Worm (Caenorhabditis elegans) whole organism, L2 larva: ENCODE measurements around the gene R09D1.14.

Experiments
- F13H6.1 ChIP-seq: sonication (generic microtip); optimal IDR thresholded peaks from 2 replicates; lab custom pipeline; 2016; ENCODE audit warnings: missing genetic modification characterization, missing compliant biosample characterization
- R02D3.7 ChIP-seq: fragments of 150-350 bp; optimal IDR thresholded peaks from 2 replicates; lab custom pipeline; 2014; ENCODE audit warnings: missing biosample characterization, missing genetic modification characterization
- ZK546.5 ChIP-seq: sonication (generic microtip); optimal IDR thresholded peaks from 2 replicates; lab custom pipeline; 2017; ENCODE audit warnings: missing biosample characterization, missing genetic modification characterization
- ama-1 ChIP-seq: fragments of 150-350 bp; optimal IDR thresholded peaks from 2 replicates; lab custom pipeline; 2018; ENCODE audit warnings: inconsistent platforms
- ceh-16 ChIP-seq: fragments of 150-350 bp; optimal IDR thresholded peaks from 2 replicates; lab custom pipeline; 2014; ENCODE audit warnings: missing biosample characterization, missing genetic modification characterization
- dmd-4 ChIP-seq: sonication (generic microtip); optimal IDR thresholded peaks from 2 replicates; lab custom pipeline; 2017; ENCODE audit warnings: missing biosample characterization, missing genetic modification characterization
- elt-3 ChIP-seq: sonication (generic microtip); optimal IDR thresholded peaks from 2 replicates; lab custom pipeline; 2017; ENCODE audit warnings: missing biosample characterization, missing genetic modification characterization
- fos-1 ChIP-seq: fragments of 150-350 bp; optimal IDR thresholded peaks from 2 replicates; lab custom pipeline; 2014; ENCODE audit warnings: missing biosample characterization, missing genetic modification characterization
- lin-13 ChIP-seq: fragments of 150-350 bp; optimal IDR thresholded peaks from 2 replicates; lab custom pipeline; 2014; ENCODE audit warnings: missing biosample characterization, missing genetic modification reagents, missing genetic modification characterization
- lin-39 ChIP-seq: fragments of 150-350 bp; optimal IDR thresholded peaks from 2 replicates; lab custom pipeline; 2014; ENCODE audit warnings: missing biosample characterization, missing genetic modification reagents, missing genetic modification characterization
- lsy-2 ChIP-seq, 2 experiments: fragments of 150-350 bp in 1 of 2; sonication (generic microtip) in 1 of 2; optimal IDR thresholded peaks; 2 replicates each; lab custom pipeline; 2014 to 2017; ENCODE audit warnings: missing biosample characterization in 2 of 2, missing genetic modification characterization in 2 of 2
- mab-5 ChIP-seq: fragments of 150-350 bp; optimal IDR thresholded peaks from 2 replicates; lab custom pipeline; 2014; ENCODE audit warnings: missing biosample characterization, missing genetic modification characterization
- mdl-1 ChIP-seq, 2 experiments: fragments of 150-350 bp in 1 of 2; sonication (generic microtip) in 1 of 2; optimal IDR thresholded peaks; 2 replicates each; lab custom pipeline; 2017; ENCODE audit warnings: missing biosample characterization in 2 of 2, missing genetic modification characterization in 2 of 2
- nhr-11 ChIP-seq: fragments of 150-350 bp; optimal IDR thresholded peaks from 2 replicates; lab custom pipeline; 2014; ENCODE audit warnings: missing biosample characterization, missing genetic modification characterization
- nhr-12 ChIP-seq: fragments of 150-350 bp; optimal IDR thresholded peaks from 2 replicates; lab custom pipeline; 2014; ENCODE audit warnings: missing biosample characterization, missing genetic modification characterization
- nhr-129 ChIP-seq: fragments of 150-350 bp; optimal IDR thresholded peaks from 2 replicates; lab custom pipeline; 2014; ENCODE audit warnings: missing biosample characterization, missing genetic modification characterization
- nhr-21 ChIP-seq: fragments of 150-350 bp; optimal IDR thresholded peaks from 2 replicates; lab custom pipeline; 2014; ENCODE audit warnings: missing biosample characterization, missing genetic modification characterization
- nhr-23 ChIP-seq: fragments of 150-350 bp; optimal IDR thresholded peaks from 2 replicates; lab custom pipeline; 2014; ENCODE audit warnings: missing biosample characterization, missing genetic modification reagents, missing genetic modification characterization
- nhr-25 ChIP-seq: fragments of 150-350 bp; sonication (generic microtip); optimal IDR thresholded peaks from 3 replicates; lab custom pipeline; 2014; ENCODE audit warnings: missing biosample characterization, missing genetic modification characterization
- nhr-77 ChIP-seq: fragments of 150-350 bp; optimal IDR thresholded peaks from 2 replicates; lab custom pipeline; 2014; ENCODE audit warnings: missing biosample characterization, missing genetic modification characterization
- sem-4 ChIP-seq: fragments of 150-350 bp; optimal IDR thresholded peaks from 2 replicates; lab custom pipeline; 2014; ENCODE audit warnings: missing biosample characterization, missing genetic modification reagents, missing genetic modification characterization
- skn-1 ChIP-seq: sonication (generic microtip); optimal IDR thresholded peaks from 2 replicates; lab custom pipeline; 2017; ENCODE audit warnings: missing biosample characterization, missing genetic modification characterization
- sma-3 ChIP-seq: sonication (generic microtip); optimal IDR thresholded peaks from 2 replicates; lab custom pipeline; 2016; ENCODE audit warnings: missing genetic modification reagents, missing genetic modification characterization, missing compliant biosample characterization
- snpc-4 ChIP-seq: fragments of 150-350 bp; optimal IDR thresholded peaks from 2 replicates; lab custom pipeline; 2014; ENCODE audit warnings: missing biosample characterization, missing genetic modification characterization
- unc-39 ChIP-seq: fragments of 150-350 bp; optimal IDR thresholded peaks from 2 replicates; lab custom pipeline; 2014; ENCODE audit warnings: missing biosample characterization, missing genetic modification characterization
- unc-62 ChIP-seq: fragments of 150-350 bp; optimal IDR thresholded peaks from 2 replicates; lab custom pipeline; 2014; ENCODE audit warnings: missing biosample characterization, missing genetic modification reagents, missing genetic modification characterization
- zag-1 ChIP-seq: fragments of 150-350 bp; optimal IDR thresholded peaks from 2 replicates; lab custom pipeline; 2014; ENCODE audit warnings: missing biosample characterization, missing genetic modification characterization
- ztf-1 ChIP-seq: fragments of 200-800 bp; sonication (Bioruptor generic); conservative IDR thresholded peaks from 2 replicates; pipeline ENCODE4 v1.3.6; 2022; ENCODE audit warnings: missing genetic modification characterization, missing compliant biosample characterization
- ztf-11 ChIP-seq: sonication (generic microtip); optimal IDR thresholded peaks from 2 replicates; lab custom pipeline; 2017; ENCODE audit warnings: missing biosample characterization, missing genetic modification characterization
- ztf-4 ChIP-seq: fragments of 150-350 bp; optimal IDR thresholded peaks from 2 replicates; lab custom pipeline; 2014; ENCODE audit warnings: missing biosample characterization, missing genetic modification characterization

The R09D1.14 gene

ce11 chrII:9433609-9434008 is 25.8 kb downstream of the R09D1.14 start, which contains the start of gene kin-15:
TSS of gene kin-15 (minus strand) at chrII:9433709.
- TF ChIP-seq lsy-2 (tag; optimal IDR thresholded peaks at IDR 0.05; lab: Kevin White, UChicago) (no peak), nhr-25 (tag; lab: Kevin White, UChicago) (peak; percentile 26)

ce11 chrII:9431119-9431518 is 28.2 kb downstream of the R09D1.14 start:
- TF ChIP-seq dmd-4, result no peak
- no peak for TF ChIP-seq nhr-12 (tag; lab: Kevin White, UChicago)
- no peak for TF ChIP-seq sem-4 (tag; lab: Kevin White, UChicago)
- no peak for TF ChIP-seq nhr-77 (tag; lab: Kevin White, UChicago)
- TF ChIP-seq sma-3 (GFP tag; lab: Kevin White, UChicago), result no peak
- TF ChIP-seq unc-39 (tag; lab: Kevin White, UChicago), result no peak
- TF ChIP-seq R02D3.7, result no peak
- no peak for TF ChIP-seq ZK546.5 (tag; lab: Kevin White, UChicago)
- TF ChIP-seq ama-1 (lab: Kevin White, UChicago), result no peak
- no peak for TF ChIP-seq ztf-1 (GFP tag; lab: Robert Waterston, UW)
- no peak for TF ChIP-seq lin-13 (GFP tag; lab: Kevin White, UChicago)
- TF ChIP-seq zag-1 (tag; lab: Kevin White, UChicago), result no peak
- no peak for TF ChIP-seq ztf-11 (tag; lab: Kevin White, UChicago)

- TF ChIP-seq ztf-11 (tag; lab: Kevin White, UChicago) (no peak), F13H6.1 (tag; lab: Kevin White, UChicago) (peak; percentile 15)
Measured at ce11 chrII:9427644-9428043, 31.7 kb downstream of the R09D1.14 start, which contains the start of gene M176.5. TSS of gene M176.5 (minus strand) at chrII:9427744.

ce11 chrII:9426076-9426475 is 33.3 kb downstream of the R09D1.14 start, which contains the start of gene M176.10:
TSS of gene M176.10 (minus strand) at chrII:9426176.
- TF ChIP-seq ZK546.5 (tag; lab: Kevin White, UChicago) (no peak), lin-39 (tag; lab: Kevin White, UChicago) (no peak), ztf-11 (tag; lab: Kevin White, UChicago) (no peak), R02D3.7 (no peak), sem-4 (tag; lab: Kevin White, UChicago) (no peak), nhr-11 (no peak), elt-3 (tag; lab: Kevin White, UChicago) (no peak), ztf-4 (no peak), snpc-4 (no peak), lin-13 (GFP tag; lab: Kevin White, UChicago) (no peak), fos-1 (tag; lab: Kevin White, UChicago) (no peak), nhr-129 (no peak)

ce11 chrII:9421969-9422368 is 37.4 kb downstream of the R09D1.14 start, which contains the start of gene M176.11:
TSS of gene M176.11 (plus strand) at chrII:9422269.
- TF ChIP-seq nhr-21 (tag; lab: Kevin White, UChicago) (no peak), zag-1 (tag; lab: Kevin White, UChicago) (no peak), lsy-2 (tag; optimal IDR thresholded peaks at IDR 0.05; lab: Kevin White, UChicago) (no peak), ceh-16 (tag; lab: Kevin White, UChicago) (no peak), nhr-11 (no peak), ztf-1 (GFP tag; lab: Robert Waterston, UW) (no peak), nhr-23 (tag; lab: Kevin White, UChicago) (no peak), nhr-25 (tag; lab: Kevin White, UChicago) (no peak), R02D3.7 (no peak), mab-5 (tag; lab: Kevin White, UChicago) (no peak), lin-13 (GFP tag; lab: Kevin White, UChicago) (no peak)
- TF ChIP-seq, all 48 proteins: peak for 0

- no peak for TF ChIP-seq unc-62
- no peak for TF ChIP-seq dmd-4
- no peak for TF ChIP-seq skn-1 (tag; lab: Kevin White, UChicago)
- TF ChIP-seq mdl-1 (tag; optimal IDR thresholded peaks at IDR 0.05; lab: Kevin White, UChicago), result no peak
- no peak for TF ChIP-seq ztf-11 (tag; lab: Kevin White, UChicago)
Measured at ce11 chrII:9418843-9419532, 40.4 kb downstream of the R09D1.14 start.
